Worm (Caenorhabditis elegans): Measurements from ENCODE around the gene srd-64.

DNA sequence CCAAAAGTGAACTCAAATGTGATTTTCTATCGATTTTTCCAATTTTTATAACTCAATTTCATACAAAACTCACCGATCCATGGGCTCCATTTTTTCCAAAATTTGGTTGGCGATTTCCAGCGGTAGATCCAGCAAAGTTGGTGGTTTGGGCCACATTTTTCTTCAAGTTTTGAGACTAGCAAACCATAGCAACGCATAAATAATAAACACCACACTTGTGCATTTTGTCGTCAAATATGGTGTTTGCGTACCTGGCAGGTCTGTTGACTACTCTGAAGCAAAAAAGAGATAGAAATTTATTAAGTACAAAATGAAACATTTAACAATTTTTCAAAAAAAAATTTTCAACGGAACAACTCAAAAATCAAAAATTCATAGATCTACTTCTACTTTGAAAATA is 10.4 kb upstream of the srd-64 start:
- TF ChIP-seq flt-1 (GFP tag; IDR thresholded peaks at IDR 0.05) (no peak), hmbx-1 (tag; optimal IDR thresholded peaks at IDR 0.05) (no peak), B0310.2 (tag; optimal IDR thresholded peaks at IDR 0.05) (no peak)
